Worm (Caenorhabditis elegans): ENCODE results near the gene C06E4.1.

DNA sequence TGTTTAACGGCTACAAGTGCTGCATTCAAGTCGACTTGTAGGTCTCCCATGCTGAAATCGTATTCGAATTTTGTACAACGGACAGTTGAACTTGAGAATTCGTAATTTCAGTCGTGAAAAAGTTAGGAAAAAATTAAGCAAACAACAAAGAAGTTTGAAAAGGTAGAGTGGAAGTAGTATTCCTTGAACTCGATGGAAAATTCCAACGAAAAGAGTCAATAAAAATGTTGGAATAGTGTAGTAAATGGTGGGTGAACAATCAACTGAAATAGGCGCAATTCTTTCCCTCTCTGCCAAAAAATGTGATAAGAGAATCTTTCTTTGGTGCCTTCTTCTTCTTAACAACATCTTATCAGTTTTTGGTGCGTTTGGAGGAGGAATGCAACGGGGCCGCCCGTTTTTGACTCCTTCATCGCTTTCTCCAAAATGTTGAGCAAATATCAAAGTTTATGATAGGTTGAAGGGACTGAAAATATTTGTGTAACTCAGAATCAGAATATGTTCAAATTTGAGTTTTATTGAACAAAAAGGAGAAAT is 43.6 kb downstream of the C06E4.1 start, which contains the start of gene ifo-1:
- no peak for TF ChIP-seq pbrm-1 (GFP tag; IDR thresholded peaks at IDR 0.05)
- TF ChIP-seq pha-4 (tag; optimal IDR thresholded peaks at IDR 0.05), result no peak
- TF ChIP-seq snpc-4 (GFP tag; optimal IDR thresholded peaks at IDR 0.05), result no peak
- TF ChIP-seq snpc-4 (tag; optimal IDR thresholded peaks at IDR 0.05), result no peak
- TF ChIP-seq ceh-40 (GFP tag; IDR thresholded peaks at IDR 0.05), result no peak
- no peak for TF ChIP-seq athp-1 (tag; optimal IDR thresholded peaks at IDR 0.05)
- no peak for TF ChIP-seq efl-1 (GFP tag; optimal IDR thresholded peaks at IDR 0.05)
- no peak for TF ChIP-seq nhr-90 (tag; optimal IDR thresholded peaks at IDR 0.05)
- TF ChIP-seq akir-1 (GFP tag; optimal IDR thresholded peaks at IDR 0.05), result no peak
